Fruit fly (Drosophila melanogaster) whole organism: Measurements from ENCODE around the gene Dic61B.

Experiments used
- EcR ChIP-seq, 2 experiments: fragments of >200 bp; optimal IDR thresholded peaks; 2 replicates each; lab custom pipeline; 2017; ENCODE audit warnings: missing biosample characterization in 2 of 2, missing genetic modification characterization in 2 of 2, missing genetic modification reagents in 2 of 2
- psq ChIP-seq: fragments of >200 bp; optimal IDR thresholded peaks from 2 replicates; lab custom pipeline; 2017
- usp ChIP-seq: fragments of >200 bp; optimal IDR thresholded peaks from 2 replicates; lab custom pipeline; 2017; ENCODE audit warnings: missing biosample characterization, missing genetic modification characterization, mixed read lengths

- no peak for TF ChIP-seq psq (lab: Kevin White, UChicago)
- TF ChIP-seq usp (GFP tag; lab: Kevin White, UChicago) = no peak
- TF ChIP-seq EcR (GFP tag; optimal IDR thresholded peaks at IDR 0.05; lab: Kevin White, UChicago) = no peak
These were observed 4.4 kb upstream of the Dic61B start for dm6 chr3L:156591-157303.
